Fruit fly (Drosophila melanogaster) whole organism, prepupa: Measurements from ENCODE around the gene Cpr65Ay.

Experiments used
- Blimp-1 ChIP-seq: fragments of 200-800 bp; sonication (Bioruptor generic); optimal IDR thresholded peaks from 3 replicates; lab custom pipeline; 2017; ENCODE audit warnings: missing biosample characterization, missing genetic modification characterization, mild to moderate bottlenecking, moderate library complexity, missing genetic modification reagents
- CG10669 ChIP-seq: fragments of 200-800 bp; sonication (Bioruptor generic); optimal IDR thresholded peaks from 3 replicates; lab custom pipeline; 2018; ENCODE audit warnings: missing biosample characterization, mild to moderate bottlenecking, missing genetic modification characterization, moderate library complexity
- CG11294 ChIP-seq: fragments of 200-800 bp; sonication (Bioruptor generic); IDR thresholded peaks from 2 replicates; pipeline ENCODE4 v1.3.6; 2022; ENCODE audit warnings: missing biosample characterization, missing genetic modification characterization
- CG15336 ChIP-seq: fragments of 200-800 bp; sonication (Bioruptor generic); IDR thresholded peaks from 2 replicates; pipeline ENCODE4 v1.3.6; 2022; ENCODE audit warnings: missing biosample characterization, missing genetic modification characterization
- CG31627 ChIP-seq: fragments of 200-800 bp; sonication (Bioruptor generic); optimal IDR thresholded peaks from 3 replicates; lab custom pipeline; 2016; ENCODE audit warnings: missing biosample characterization, missing genetic modification characterization
- CG32006 ChIP-seq: fragments of 200-800 bp; sonication (Bioruptor generic); optimal IDR thresholded peaks from 3 replicates; lab custom pipeline; 2017; ENCODE audit warnings: missing biosample characterization, mild to moderate bottlenecking, missing genetic modification characterization
- CG34406 ChIP-seq: fragments of 200-800 bp; sonication (Bioruptor generic); optimal IDR thresholded peaks from 3 replicates; lab custom pipeline; 2016; ENCODE audit warnings: missing biosample characterization, missing genetic modification characterization
- CG3919 ChIP-seq: fragments of 200-800 bp; sonication (Bioruptor generic); optimal IDR thresholded peaks from 3 replicates; lab custom pipeline; 2016; ENCODE audit warnings: missing biosample characterization, missing genetic modification characterization
- CG4318 ChIP-seq: fragments of 200-800 bp; sonication (Bioruptor generic); optimal IDR thresholded peaks from 3 replicates; lab custom pipeline; 2017; ENCODE audit warnings: missing biosample characterization, mild to moderate bottlenecking, missing genetic modification characterization
- CG6163 ChIP-seq: fragments of 200-800 bp; sonication (Bioruptor generic); IDR thresholded peaks from 3 replicates; pipeline ENCODE4 v1.3.6; 2022; ENCODE audit warnings: missing biosample characterization, missing genetic modification characterization
- CG6276 ChIP-seq: fragments of 200-800 bp; sonication (Bioruptor generic); optimal IDR thresholded peaks from 2 replicates; lab custom pipeline; 2017; ENCODE audit warnings: missing biosample characterization, mild to moderate bottlenecking, missing genetic modification characterization
- CG6808 ChIP-seq: fragments of 200-800 bp; sonication (Bioruptor generic); optimal IDR thresholded peaks from 3 replicates; lab custom pipeline; 2017; ENCODE audit warnings: missing biosample characterization, missing genetic modification characterization, mild to moderate bottlenecking, moderate library complexity, missing genetic modification reagents
- CG6854 ChIP-seq: fragments of 200-800 bp; sonication (Bioruptor generic); optimal IDR thresholded peaks from 2 replicates; lab custom pipeline; 2017; ENCODE audit warnings: missing biosample characterization, mild to moderate bottlenecking, missing genetic modification characterization
- CG7368 ChIP-seq: fragments of 200-800 bp; sonication (Bioruptor generic); optimal IDR thresholded peaks from 3 replicates; lab custom pipeline; 2016; ENCODE audit warnings: missing biosample characterization, missing genetic modification characterization
- CG8319 ChIP-seq: fragments of 200-800 bp; sonication (Bioruptor generic); optimal IDR thresholded peaks from 3 replicates; lab custom pipeline; 2016; ENCODE audit warnings: missing biosample characterization, missing genetic modification characterization
- CG9139 ChIP-seq: fragments of 200-800 bp; sonication (Bioruptor generic); optimal IDR thresholded peaks from 3 replicates; lab custom pipeline; 2017; ENCODE audit warnings: missing biosample characterization, mild to moderate bottlenecking, missing genetic modification characterization
- Eip78C ChIP-seq: fragments of 200-800 bp; sonication (Bioruptor generic); peaks from one replicate; lab custom pipeline; 2016; ENCODE audit warnings: missing biosample characterization, missing genetic modification characterization
- Eip93F ChIP-seq: fragments of 200-800 bp; sonication (Bioruptor generic); optimal IDR thresholded peaks from 2 replicates; lab custom pipeline; 2016; ENCODE audit warnings: missing biosample characterization, mild to moderate bottlenecking, missing genetic modification characterization
- Ets21C ChIP-seq: fragments of 200-800 bp; sonication (Bioruptor generic); optimal IDR thresholded peaks from 3 replicates; lab custom pipeline; 2016; ENCODE audit warnings: missing biosample characterization, missing genetic modification characterization
- Gug ChIP-seq: fragments of 200-800 bp; sonication (Bioruptor generic); IDR thresholded peaks from 2 replicates; pipeline ENCODE4 v1.3.6; 2022; ENCODE audit warnings: missing biosample characterization, missing genetic modification characterization
- Hr38 ChIP-seq: sonication (Bioruptor generic); optimal IDR thresholded peaks from 2 replicates; lab custom pipeline; 2016; ENCODE audit warnings: missing biosample characterization, missing genetic modification characterization
- Hr39 ChIP-seq: fragments of 200-800 bp; sonication (Bioruptor generic); optimal IDR thresholded peaks from 2 replicates; lab custom pipeline; 2016; ENCODE audit warnings: missing biosample characterization, missing genetic modification characterization
- Met ChIP-seq: fragments of 200-800 bp; sonication (Bioruptor generic); optimal IDR thresholded peaks from 3 replicates; lab custom pipeline; 2016; ENCODE audit warnings: missing biosample characterization, missing genetic modification characterization
- Sox102F ChIP-seq: fragments of 200-800 bp; sonication (Bioruptor generic); optimal IDR thresholded peaks from 2 replicates; lab custom pipeline; 2016; ENCODE audit warnings: missing biosample characterization, mild to moderate bottlenecking, missing genetic modification characterization
- Sox14 ChIP-seq: fragments of 200-800 bp; sonication (Bioruptor generic); optimal IDR thresholded peaks from 3 replicates; lab custom pipeline; 2016; ENCODE audit warnings: missing biosample characterization, missing genetic modification characterization
- Sox15 ChIP-seq: fragments of 200-800 bp; sonication (Bioruptor generic); optimal IDR thresholded peaks from 3 replicates; lab custom pipeline; 2016; ENCODE audit warnings: missing biosample characterization, missing genetic modification characterization
- achi ChIP-seq: fragments of 200-800 bp; sonication (Bioruptor generic); optimal IDR thresholded peaks from 3 replicates; lab custom pipeline; 2016; ENCODE audit warnings: missing biosample characterization, missing genetic modification characterization
- acj6 ChIP-seq: fragments of 200-800 bp; sonication (Bioruptor generic); optimal IDR thresholded peaks from 3 replicates; lab custom pipeline; 2016; ENCODE audit warnings: missing biosample characterization, missing genetic modification characterization
- cyc ChIP-seq: fragments of 200-800 bp; sonication (Bioruptor generic); optimal IDR thresholded peaks from 3 replicates; lab custom pipeline; 2016; ENCODE audit warnings: missing biosample characterization, missing genetic modification characterization
- dac ChIP-seq: fragments of 200-800 bp; sonication (Bioruptor generic); optimal IDR thresholded peaks from 2 replicates; lab custom pipeline; 2017; ENCODE audit warnings: missing biosample characterization, mild to moderate bottlenecking, missing genetic modification characterization
- eg ChIP-seq: fragments of 200-800 bp; sonication (Bioruptor generic); IDR thresholded peaks from 3 replicates; pipeline ENCODE4 v1.3.6; 2022; ENCODE audit warnings: missing biosample characterization, missing genetic modification characterization
- esn ChIP-seq: fragments of 200-800 bp; sonication (Bioruptor generic); optimal IDR thresholded peaks from 2 replicates; lab custom pipeline; 2016; ENCODE audit warnings: missing biosample characterization, mild to moderate bottlenecking, missing genetic modification characterization, moderate library complexity
- fd85E ChIP-seq: fragments of 200-800 bp; sonication (Bioruptor generic); optimal IDR thresholded peaks from 3 replicates; lab custom pipeline; 2016; ENCODE audit warnings: missing biosample characterization, missing genetic modification characterization
- fkh ChIP-seq: fragments of 200-800 bp; sonication (Bioruptor generic); optimal IDR thresholded peaks from 3 replicates; lab custom pipeline; 2017; ENCODE audit warnings: missing biosample characterization, mild to moderate bottlenecking, missing genetic modification characterization, moderate library complexity
- lz ChIP-seq: fragments of 200-800 bp; sonication (Bioruptor generic); optimal IDR thresholded peaks from 3 replicates; lab custom pipeline; 2016; ENCODE audit warnings: missing biosample characterization, missing genetic modification characterization
- net ChIP-seq: fragments of 200-800 bp; sonication (Bioruptor generic); optimal IDR thresholded peaks from 3 replicates; lab custom pipeline; 2016; ENCODE audit warnings: missing biosample characterization, missing genetic modification characterization
- pdm3 ChIP-seq: fragments of 200-800 bp; sonication (Bioruptor generic); optimal IDR thresholded peaks from 3 replicates; lab custom pipeline; 2016; ENCODE audit warnings: missing biosample characterization, missing genetic modification characterization
- salr ChIP-seq, 2 experiments: fragments of 200-800 bp; sonication (Bioruptor generic); optimal IDR thresholded peaks; 3 replicates each; lab custom pipeline; 2016 to 2018; ENCODE audit warnings: missing biosample characterization in 2 of 2, missing genetic modification characterization in 2 of 2, mild to moderate bottlenecking in 1 of 2
- spab ChIP-seq: fragments of 200-800 bp; sonication (Bioruptor generic); optimal IDR thresholded peaks from 2 replicates; lab custom pipeline; 2017; ENCODE audit warnings: missing biosample characterization, mild to moderate bottlenecking, missing genetic modification characterization, missing genetic modification reagents
- ss ChIP-seq, 2 experiments: fragments of 200-800 bp; sonication (Bioruptor generic); optimal IDR thresholded peaks; 2 replicates in 1 of 2; 3 replicates in 1 of 2; lab custom pipeline; 2017 to 2018; ENCODE audit warnings: mild to moderate bottlenecking in 2 of 2, missing biosample characterization in 2 of 2, missing genetic modification characterization in 2 of 2, moderate library complexity in 1 of 2
- topi ChIP-seq: fragments of 200-800 bp; sonication (Bioruptor generic); optimal IDR thresholded peaks from 3 replicates; lab custom pipeline; 2016; ENCODE audit warnings: missing biosample characterization, missing genetic modification characterization
- vri ChIP-seq: fragments of 200-800 bp; sonication (Bioruptor generic); optimal IDR thresholded peaks from 3 replicates; lab custom pipeline; 2016; ENCODE audit warnings: missing biosample characterization, mild to moderate bottlenecking, missing genetic modification characterization

The Cpr65Ay gene

dm6 chr3L:6143188-6143755 lies 15.2 kb downstream of the Cpr65Ay start, which contains the start of gene Lcp65Ad:
Gene Lcp65Ad (plus strand): TSS chr3L:6143395.
- no peak for TF ChIP-seq Ets21C
- TF ChIP-seq Sox14 (GFP tag; lab: Kevin White, UChicago), result no peak
- TF ChIP-seq achi, result no peak
- TF ChIP-seq CG3919, result no peak
- no peak for TF ChIP-seq salr (GFP tag; optimal IDR thresholded peaks at IDR 0.05; lab: Kevin White, UChicago)
- no peak for TF ChIP-seq CG4318
- TF ChIP-seq pdm3, result no peak
- no peak for TF ChIP-seq topi (GFP tag; lab: Kevin White, UChicago)
- no peak for TF ChIP-seq CG6276
- TF ChIP-seq acj6, result no peak
- TF ChIP-seq Blimp-1 (GFP tag; lab: Kevin White, UChicago), result peak; percentile 84
- no peak for TF ChIP-seq CG7368 (GFP tag; lab: Kevin White, UChicago)
- TF ChIP-seq Eip78C (GFP tag; lab: Kevin White, UChicago), result peak; percentile 58
- TF ChIP-seq CG10669 (GFP tag; lab: Kevin White, UChicago), result no peak
- TF ChIP-seq CG6163 (GFP tag; lab: Robert Waterston, UW), result no peak
- no peak for TF ChIP-seq fkh
- no peak for TF ChIP-seq CG11294 (GFP tag; lab: Robert Waterston, UW)
- peak; percentile 14 for TF ChIP-seq CG6808
- TF ChIP-seq net (GFP tag; lab: Kevin White, UChicago), result no peak
- TF ChIP-seq Sox102F (GFP tag; lab: Kevin White, UChicago), result no peak
- peak; percentile 31 to 63 for TF ChIP-seq ss (GFP tag; optimal IDR thresholded peaks at IDR 0.05; lab: Kevin White, UChicago)
- no peak for TF ChIP-seq fd85E (GFP tag; lab: Kevin White, UChicago)
- no peak for TF ChIP-seq CG6854 (GFP tag; lab: Kevin White, UChicago)
- TF ChIP-seq CG34406 (GFP tag; lab: Kevin White, UChicago), result no peak
- TF ChIP-seq Met, result no peak
- no peak for TF ChIP-seq CG8319 (GFP tag; lab: Kevin White, UChicago)
- TF ChIP-seq vri (GFP tag; lab: Kevin White, UChicago), result no peak
- no peak for TF ChIP-seq Sox15 (GFP tag; lab: Kevin White, UChicago)
- no peak for TF ChIP-seq CG15336 (GFP tag; lab: Robert Waterston, UW)
- TF ChIP-seq CG32006 (GFP tag; lab: Kevin White, UChicago), result no peak
- no peak for TF ChIP-seq Eip93F (GFP tag; lab: Kevin White, UChicago)
- no peak for TF ChIP-seq spab (GFP tag; lab: Kevin White, UChicago)
- TF ChIP-seq Hr38 (GFP tag; lab: Kevin White, UChicago), result no peak
- no peak for TF ChIP-seq lz (GFP tag; lab: Kevin White, UChicago)
- TF ChIP-seq eg (GFP tag; lab: Robert Waterston, UW), result no peak

DNA sequence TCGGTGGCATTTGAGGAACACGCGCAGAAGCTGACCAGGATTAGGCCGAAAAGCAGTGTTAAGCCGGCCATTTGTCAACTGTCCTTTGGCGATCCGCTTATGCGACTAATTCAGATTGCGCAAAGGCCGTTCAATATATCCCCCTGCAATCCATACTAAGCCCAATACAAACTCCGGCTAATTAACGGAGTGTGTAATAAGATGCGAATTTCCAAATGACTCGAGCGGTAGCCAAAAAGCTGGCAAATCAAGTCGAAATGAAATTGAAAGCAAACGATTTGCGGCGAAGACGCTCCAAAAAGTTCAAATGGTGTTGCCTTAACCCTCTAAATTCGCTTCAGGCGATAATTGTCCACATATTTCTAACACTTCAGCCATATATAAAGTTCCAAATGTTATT lies 16.1 kb downstream of the Cpr65Ay start, which contains the start of gene Cpr65Aw:
Gene Cpr65Aw (minus strand): TSS at position 101 of the 400 bp plus-strand sequence.
- TF ChIP-seq CG4318 (no peak), esn (no peak), Hr39 (GFP tag; lab: Kevin White, UChicago) (no peak), Sox15 (GFP tag; lab: Kevin White, UChicago) (no peak), cyc (GFP tag; lab: Kevin White, UChicago) (no peak), dac (GFP tag; lab: Kevin White, UChicago) (no peak), achi (no peak), CG7368 (GFP tag; lab: Kevin White, UChicago) (no peak), CG31627 (no peak), acj6 (no peak), Gug (GFP tag; lab: Robert Waterston, UW) (no peak), CG9139 (GFP tag; lab: Kevin White, UChicago) (no peak)
- TF ChIP-seq, all 60 proteins: peak for 0
